Fruit fly (Drosophila melanogaster): ENCODE measurements around the gene CG45263.

dm6 chr3R:8326884-8327283 lies 150.5 kb downstream of the CG45263 start:
- TF ChIP-seq CG7045 (GFP tag; optimal IDR thresholded peaks at IDR 0.05) (no peak), Crg-1 (GFP tag; optimal IDR thresholded peaks at IDR 0.05) (no peak), kay (GFP tag; ENCODE audit: borderline replicate concordance) (no peak), cnc (optimal IDR thresholded peaks at IDR 0.05) (no peak)
